Fruit fly (Drosophila melanogaster) whole organism, embryonic: ENCODE results near the gene janB.

ENCODE experiments used
- BEAF-32 ChIP-seq: fragments of 200-800 bp; sonication (Bioruptor generic); optimal IDR thresholded peaks from 3 replicates; lab custom pipeline; 2017; ENCODE audit warnings: missing biosample characterization, missing genetic modification characterization, mild to moderate bottlenecking, moderate library complexity, missing genetic modification reagents
- Bgb ChIP-seq: fragments of 200-800 bp; sonication (Bioruptor generic); IDR thresholded peaks from 2 replicates; pipeline ENCODE4 v1.3.6; 2022; ENCODE audit warnings: missing biosample characterization, missing genetic modification characterization; ENCODE audit not compliant: partially characterized antibody
- CG10979 ChIP-seq: fragments of 200-800 bp; sonication (Bioruptor generic); optimal IDR thresholded peaks from 2 replicates; lab custom pipeline; 2018; ENCODE audit warnings: missing biosample characterization, mild to moderate bottlenecking, missing genetic modification characterization, moderate library complexity
- CG11696 ChIP-seq: fragments of 200-800 bp; sonication (Bioruptor generic); IDR thresholded peaks from 2 replicates; pipeline ENCODE4 v1.3.6; 2022; ENCODE audit warnings: missing biosample characterization, missing genetic modification characterization
- CG12071 ChIP-seq: fragments of 200-800 bp; sonication (Bioruptor generic); optimal IDR thresholded peaks from 3 replicates; lab custom pipeline; 2018; ENCODE audit warnings: missing biosample characterization, mild to moderate bottlenecking, missing genetic modification characterization
- CG14014 ChIP-seq: fragments of 200-800 bp; sonication (Bioruptor generic); IDR thresholded peaks from 2 replicates; pipeline ENCODE4 v1.3.6; 2022; ENCODE audit warnings: missing biosample characterization, missing genetic modification characterization
- CG2678 ChIP-seq: fragments of 200-800 bp; sonication (Bioruptor generic); optimal IDR thresholded peaks from 3 replicates; lab custom pipeline; 2019; ENCODE audit warnings: missing biosample characterization, mild to moderate bottlenecking, missing genetic modification characterization, moderate library complexity
- CG30020 ChIP-seq: fragments of 200-800 bp; optimal IDR thresholded peaks from 2 replicates; lab custom pipeline; 2019; ENCODE audit warnings: missing biosample characterization, mild to moderate bottlenecking, missing genetic modification characterization, moderate library complexity
- CG30403 ChIP-seq: fragments of 200-800 bp; sonication (Bioruptor generic); optimal IDR thresholded peaks from 3 replicates; lab custom pipeline; 2016; ENCODE audit warnings: missing biosample characterization, missing genetic modification characterization
- CG30431 ChIP-seq: fragments of 200-800 bp; sonication (Bioruptor generic); optimal IDR thresholded peaks from 2 replicates; lab custom pipeline; 2017; ENCODE audit warnings: missing biosample characterization, missing genetic modification characterization
- CG31365 ChIP-seq: fragments of 200-800 bp; sonication (Bioruptor generic); optimal IDR thresholded peaks from 2 replicates; lab custom pipeline; 2018; ENCODE audit warnings: missing biosample characterization, mild to moderate bottlenecking, missing genetic modification characterization
- CG5180 ChIP-seq: fragments of 200-800 bp; sonication (Bioruptor generic); optimal IDR thresholded peaks from 3 replicates; lab custom pipeline; 2017; ENCODE audit warnings: missing biosample characterization, missing genetic modification characterization, mild to moderate bottlenecking, moderate library complexity, missing genetic modification reagents
- CG6175 ChIP-seq: fragments of 200-800 bp; sonication (Bioruptor generic); IDR thresholded peaks from 3 replicates; pipeline ENCODE4 v1.3.6; 2022; ENCODE audit warnings: missing biosample characterization, missing genetic modification characterization
- CG6272 ChIP-seq: fragments of 200-800 bp; sonication (Bioruptor generic); IDR thresholded peaks from 2 replicates; pipeline ENCODE4 v1.3.6; 2022; ENCODE audit warnings: missing biosample characterization, missing genetic modification characterization
- CG7745 ChIP-seq: fragments of 200-800 bp; sonication (Bioruptor generic); optimal IDR thresholded peaks from 2 replicates; lab custom pipeline; 2018; ENCODE audit warnings: missing biosample characterization, mild to moderate bottlenecking, missing genetic modification characterization, moderate library complexity
- CG8388 ChIP-seq: fragments of 200-800 bp; sonication (Bioruptor generic); optimal IDR thresholded peaks from 2 replicates; lab custom pipeline; 2019; ENCODE audit warnings: missing biosample characterization, mild to moderate bottlenecking, missing genetic modification characterization, moderate library complexity
- CG8944 ChIP-seq: fragments of 200-800 bp; sonication (Bioruptor generic); optimal IDR thresholded peaks from 3 replicates; lab custom pipeline; 2016; ENCODE audit warnings: missing biosample characterization, missing genetic modification characterization
- CG9215 ChIP-seq: fragments of 200-800 bp; sonication (Bioruptor generic); IDR thresholded peaks from 2 replicates; pipeline ENCODE4 v1.3.6; 2022; ENCODE audit warnings: missing biosample characterization, missing genetic modification characterization
- CG9797 ChIP-seq: fragments of 200-800 bp; sonication (Bioruptor generic); optimal IDR thresholded peaks from 3 replicates; lab custom pipeline; 2018; ENCODE audit warnings: missing biosample characterization, mild to moderate bottlenecking, missing genetic modification characterization
- CTCF ChIP-seq: fragments of 200-800 bp; sonication (Bioruptor generic); optimal IDR thresholded peaks from 2 replicates; lab custom pipeline; 2017; ENCODE audit warnings: missing biosample characterization, mild to moderate bottlenecking, missing genetic modification characterization, moderate library complexity
- CrebB ChIP-seq: fragments of 200-800 bp; sonication (Bioruptor generic); optimal IDR thresholded peaks from 3 replicates; lab custom pipeline; 2018; ENCODE audit warnings: missing biosample characterization, mild to moderate bottlenecking, missing genetic modification characterization
- Deaf1 ChIP-seq: fragments of 200-800 bp; optimal IDR thresholded peaks from 3 replicates; lab custom pipeline; 2019; ENCODE audit warnings: missing biosample characterization, mild to moderate bottlenecking, missing genetic modification characterization, moderate library complexity
- Dfd ChIP-seq, 2 experiments: fragments of >200 bp; optimal IDR thresholded peaks; 2 replicates each; lab custom pipeline; 2017; ENCODE audit warnings: missing biosample characterization in 2 of 2, missing genetic modification characterization in 2 of 2
- Fer3 ChIP-seq: fragments of 200-800 bp; sonication (Bioruptor generic); optimal IDR thresholded peaks from 2 replicates; lab custom pipeline; 2018; ENCODE audit warnings: missing biosample characterization, mild to moderate bottlenecking, missing genetic modification characterization, moderate library complexity
- HHEX ChIP-seq: fragments of 200-800 bp; sonication (Bioruptor generic); optimal IDR thresholded peaks from 3 replicates; lab custom pipeline; 2017; ENCODE audit warnings: missing biosample characterization, mild to moderate bottlenecking, missing genetic modification characterization, missing genetic modification reagents
- HLH3B ChIP-seq: fragments of 200-800 bp; sonication (Bioruptor generic); IDR thresholded peaks from 2 replicates; pipeline ENCODE4 v1.3.6; 2022; ENCODE audit warnings: missing biosample characterization, missing genetic modification characterization
- HLHmδ ChIP-seq: fragments of 200-800 bp; sonication (Bioruptor generic); optimal IDR thresholded peaks from 2 replicates; lab custom pipeline; 2018; ENCODE audit warnings: missing biosample characterization, mild to moderate bottlenecking, missing genetic modification characterization, moderate library complexity
- Hsf ChIP-seq: fragments of 200-800 bp; sonication (Bioruptor generic); optimal IDR thresholded peaks from 3 replicates; lab custom pipeline; 2016; ENCODE audit warnings: missing biosample characterization, missing genetic modification characterization
- Lhr ChIP-seq: fragments of 200-800 bp; sonication (Bioruptor generic); optimal IDR thresholded peaks from 3 replicates; lab custom pipeline; 2017; ENCODE audit warnings: mild to moderate bottlenecking, missing biosample characterization, missing genetic modification reagents, missing genetic modification characterization
- NfI ChIP-seq: fragments of 200-800 bp; sonication (Bioruptor generic); optimal IDR thresholded peaks from 3 replicates; lab custom pipeline; 2018; ENCODE audit warnings: missing biosample characterization, mild to moderate bottlenecking, missing genetic modification characterization, moderate library complexity
- PHDP ChIP-seq: fragments of 200-800 bp; sonication (Bioruptor generic); optimal IDR thresholded peaks from 3 replicates; lab custom pipeline; 2018; ENCODE audit warnings: missing biosample characterization, mild to moderate bottlenecking, missing genetic modification characterization, moderate library complexity
- Ptx1 ChIP-seq: fragments of 200-800 bp; sonication (Bioruptor generic); IDR thresholded peaks from 2 replicates; pipeline ENCODE4 v1.3.6; 2022; ENCODE audit warnings: missing biosample characterization, missing genetic modification characterization
- Ravus ChIP-seq: fragments of 200-800 bp; sonication (Bioruptor generic); IDR thresholded peaks from 2 replicates; pipeline ENCODE4 v1.3.6; 2022; ENCODE audit warnings: missing biosample characterization, missing genetic modification characterization
- Sry-β ChIP-seq: fragments of 200-800 bp; sonication (Bioruptor generic); optimal IDR thresholded peaks from 2 replicates; lab custom pipeline; 2018; ENCODE audit warnings: missing biosample characterization, mild to moderate bottlenecking, missing genetic modification characterization, moderate library complexity
- al ChIP-seq: fragments of 200-800 bp; sonication (Bioruptor generic); IDR thresholded peaks from 2 replicates; pipeline ENCODE4 v1.3.6; 2022; ENCODE audit warnings: missing biosample characterization, missing genetic modification characterization
- cato ChIP-seq: fragments of 200-800 bp; sonication (Bioruptor generic); optimal IDR thresholded peaks from 2 replicates; lab custom pipeline; 2016; ENCODE audit warnings: missing biosample characterization, missing genetic modification characterization, borderline replicate concordance
- chif ChIP-seq, 2 experiments: fragments of 200-800 bp; sonication (Bioruptor generic); optimal IDR thresholded peaks; 3 replicates each; lab custom pipeline; 2016; ENCODE audit warnings: missing biosample characterization in 2 of 2, missing genetic modification characterization in 2 of 2
- croc ChIP-seq: fragments of 200-800 bp; sonication (Bioruptor generic); conservative IDR thresholded peaks from 3 replicates; pipeline ENCODE4 v1.3.6; 2022; ENCODE audit warnings: missing biosample characterization, missing genetic modification characterization
- danr ChIP-seq: fragments of 200-800 bp; sonication (Bioruptor generic); IDR thresholded peaks from 2 replicates; pipeline ENCODE4 v1.3.6; 2022; ENCODE audit warnings: missing biosample characterization, missing genetic modification characterization
- dimm ChIP-seq: fragments of 200-800 bp; sonication (Bioruptor generic); IDR thresholded peaks from 2 replicates; pipeline ENCODE4 v1.3.6; 2022; ENCODE audit warnings: missing biosample characterization, missing genetic modification characterization
- fd3F ChIP-seq: fragments of 200-800 bp; sonication (Bioruptor generic); optimal IDR thresholded peaks from 2 replicates; lab custom pipeline; 2018; ENCODE audit warnings: missing biosample characterization, mild to moderate bottlenecking, missing genetic modification characterization, moderate library complexity
- fu2 ChIP-seq: fragments of 200-800 bp; sonication (Bioruptor generic); optimal IDR thresholded peaks from 2 replicates; lab custom pipeline; 2016; ENCODE audit warnings: missing biosample characterization, missing genetic modification characterization
- gsb-n ChIP-seq: fragments of 200-800 bp; sonication (Bioruptor generic); optimal IDR thresholded peaks from 3 replicates; lab custom pipeline; 2018; ENCODE audit warnings: missing biosample characterization, mild to moderate bottlenecking, missing genetic modification characterization
- lilli ChIP-seq: fragments of 200-800 bp; sonication (Bioruptor generic); optimal IDR thresholded peaks from 3 replicates; lab custom pipeline; 2016; ENCODE audit warnings: missing biosample characterization, missing genetic modification characterization
- pita ChIP-seq: fragments of 200-800 bp; sonication (Bioruptor generic); optimal IDR thresholded peaks from 2 replicates; lab custom pipeline; 2017; ENCODE audit warnings: missing biosample characterization, mild to moderate bottlenecking, missing genetic modification characterization
- sc ChIP-seq, 3 experiments: fragments of >200 bp in 2 of 3; fragments of 200-800 bp in 1 of 3; sonication (Bioruptor generic) in 1 of 3; optimal IDR thresholded peaks; 2 replicates in 2 of 3; 3 replicates in 1 of 3; lab custom pipeline; 2017; ENCODE audit warnings: mild to moderate bottlenecking in 1 of 3, missing biosample characterization in 1 of 3, missing genetic modification characterization in 1 of 3, missing genetic modification reagents in 1 of 3
- sqz ChIP-seq: fragments of 200-800 bp; sonication (Bioruptor generic); optimal IDR thresholded peaks from 3 replicates; lab custom pipeline; 2018; ENCODE audit warnings: missing biosample characterization, mild to moderate bottlenecking, missing genetic modification characterization
- tx ChIP-seq: fragments of 200-800 bp; sonication (Bioruptor generic); optimal IDR thresholded peaks from 2 replicates; lab custom pipeline; 2016; ENCODE audit warnings: missing biosample characterization, missing genetic modification characterization
- wdn ChIP-seq: fragments of 200-800 bp; sonication (Bioruptor generic); IDR thresholded peaks from 2 replicates; pipeline ENCODE4 v1.3.6; 2022; ENCODE audit warnings: missing biosample characterization, missing genetic modification characterization

The janB gene

dm6 chr3R:30021559-30022451 is 16.7 kb downstream of the janB start, which contains the start of gene Mgat2 (continued):
- TF ChIP-seq PHDP (tag; lab: Kevin White, UChicago) (no peak), sqz (no peak), tx (no peak), CTCF (GFP tag; lab: Kevin White, UChicago) (no peak), sc (optimal IDR thresholded peaks at IDR 0.05; lab: Kevin White, UChicago) (no peak), sc (GFP tag; optimal IDR thresholded peaks at IDR 0.05; lab: Kevin White, UChicago) (no peak), CG8388 (GFP tag; lab: Kevin White, UChicago) (peak; percentile 10), lilli (GFP tag; lab: Kevin White, UChicago) (no peak), CG11696 (GFP tag; lab: Robert Waterston, UW) (0 out of 2 replicates have a peak, but pooled peaks have one; percentile 7), Sry-β (peak; percentile 56), CG31365 (tag; lab: Kevin White, UChicago) (peak; percentile 42), croc (GFP tag; lab: Robert Waterston, UW) (no peak), CG30431 (no peak), CG14014 (GFP tag; lab: Robert Waterston, UW) (no peak), BEAF-32 (GFP tag; lab: Kevin White, UChicago) (peak; percentile 90), pita (GFP tag; lab: Kevin White, UChicago) (no peak), CG9215 (GFP tag; lab: Robert Waterston, UW) (no peak), NfI (peak; percentile 16), Lhr (GFP tag; lab: Kevin White, UChicago) (no peak), CG6175 (GFP tag; lab: Robert Waterston, UW) (peak; percentile 82; the same call in 2 of the 3 replicates), HLH3B (GFP tag; lab: Robert Waterston, UW) (no peak), CG7745 (peak; percentile 72), CrebB (tag; lab: Kevin White, UChicago) (peak; percentile 47), Bgb (GFP tag; lab: Robert Waterston, UW) (peak; percentile 81), Ravus (no peak), dimm (GFP tag; lab: Robert Waterston, UW) (no peak), HHEX (GFP tag; lab: Kevin White, UChicago) (peak; percentile 18), fu2 (GFP tag; lab: Kevin White, UChicago) (no peak), HLHmδ (GFP tag; lab: Kevin White, UChicago) (peak; percentile 97), CG8944 (GFP tag; lab: Kevin White, UChicago) (no peak), fd3F (GFP tag; lab: Kevin White, UChicago) (no peak), al (GFP tag; lab: Robert Waterston, UW) (no peak), CG5180 (GFP tag; lab: Kevin White, UChicago) (no peak), CG2678 (tag; lab: Kevin White, UChicago) (no peak), CG6272 (GFP tag; lab: Robert Waterston, UW) (no peak), chif (GFP tag; optimal IDR thresholded peaks at IDR 0.05; lab: Kevin White, UChicago) (peak in 1 of 2 experiments; percentile 7), wdn (GFP tag; lab: Robert Waterston, UW) (no peak), CG9797 (no peak), Ptx1 (GFP tag; lab: Robert Waterston, UW) (no peak), cato (no peak), CG12071 (peak; percentile 44), Fer3 (tag; lab: Kevin White, UChicago) (peak; percentile 15), gsb-n (tag; lab: Kevin White, UChicago) (peak; percentile 33), Deaf1 (tag; lab: Kevin White, UChicago) (peak; percentile 81), CG30020 (tag; lab: Kevin White, UChicago) (no peak), CG30403 (no peak), Dfd (GFP tag; optimal IDR thresholded peaks at IDR 0.05; lab: Kevin White, UChicago) (no peak), CG10979 (tag; lab: Kevin White, UChicago) (no peak), danr (GFP tag; lab: Robert Waterston, UW) (no peak), Hsf (GFP tag; lab: Kevin White, UChicago) (no peak)
